Worm (Caenorhabditis elegans): ENCODE results near the gene ZK669.5.

The ZK669.5 gene

ce11 chrII:7976308-7976707 is 29.6 kb upstream of the ZK669.5 start, which contains the start of gene DH11.5:
Gene DH11.5 (plus strand): TSS chrII:7976608.
- TF ChIP-seq daf-19 (GFP tag; conservative IDR thresholded peaks at IDR 0.05) = no peak
- no peak for TF ChIP-seq ceh-44 (GFP tag; IDR thresholded peaks at IDR 0.05)
- TF ChIP-seq mep-1 (tag; optimal IDR thresholded peaks at IDR 0.05) = no peak

DNA sequence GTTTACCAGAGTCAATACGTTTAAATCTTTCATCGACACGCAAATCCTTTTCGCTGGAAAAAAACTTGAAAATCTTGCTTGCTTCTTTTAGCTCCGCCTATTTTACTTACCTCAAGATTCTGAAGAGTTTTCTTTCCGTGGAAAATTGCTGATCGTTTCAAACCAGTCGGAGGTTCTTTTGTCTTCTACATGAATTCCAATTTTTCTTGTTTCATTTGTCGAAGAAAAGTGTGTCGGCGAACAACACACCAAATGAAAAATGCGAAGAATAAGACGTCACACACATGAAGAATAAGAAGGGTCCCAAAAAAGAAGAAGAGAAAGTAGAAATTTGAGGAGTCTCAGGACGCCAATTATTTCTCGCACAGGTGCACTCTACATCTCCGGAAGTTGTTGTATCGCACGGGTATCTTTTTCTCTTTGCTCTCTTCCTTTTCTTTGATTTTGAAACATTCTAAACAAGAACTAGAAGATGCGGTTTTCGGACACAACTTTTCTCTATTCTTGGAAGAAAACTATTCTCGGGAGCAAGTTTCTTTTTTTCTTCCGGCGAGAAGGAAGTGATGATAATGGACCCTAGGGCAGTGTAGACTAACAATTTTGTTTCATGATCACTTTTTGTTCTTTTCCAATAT is 27.6 kb upstream of the ZK669.5 start:
- TF ChIP-seq lim-7 (GFP tag; IDR thresholded peaks at IDR 0.05) = no peak
- no peak for TF ChIP-seq ceh-20 (GFP tag; IDR thresholded peaks at IDR 0.05)
- TF ChIP-seq unc-62 (GFP tag; optimal IDR thresholded peaks at IDR 0.05 in 1 of 2) = peak in 1 of 2 experiments; percentile 55
- TF ChIP-seq unc-62 (tag; optimal IDR thresholded peaks at IDR 0.05) = no peak
- TF ChIP-seq aha-1 (tag) = peak; percentile 82

DNA sequence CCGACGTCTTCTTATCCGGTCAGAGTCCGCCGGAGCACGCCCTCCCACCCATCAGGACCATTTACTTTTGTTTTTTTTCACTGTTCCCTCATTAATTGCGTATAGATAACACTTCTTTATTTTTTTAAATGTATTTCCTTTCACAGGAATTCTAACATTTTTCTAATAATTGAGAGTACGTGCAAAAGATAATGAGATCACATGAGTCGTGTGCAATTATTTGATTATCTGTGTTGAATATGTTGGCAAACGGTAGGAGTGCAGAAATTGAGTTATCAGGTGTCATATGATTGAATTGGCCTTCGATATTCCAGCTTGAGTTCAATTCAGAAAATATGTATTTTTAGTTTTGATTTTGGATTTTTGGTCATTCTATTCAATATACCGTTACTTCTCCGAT is 21.7 kb upstream of the ZK669.5 start:
- TF ChIP-seq skn-1 (tag; optimal IDR thresholded peaks at IDR 0.05) (no peak), ctbp-1 (GFP tag; IDR thresholded peaks at IDR 0.05) (no peak), pqm-1 (tag; optimal IDR thresholded peaks at IDR 0.05) (no peak), hmg-1.1 (GFP tag; IDR thresholded peaks at IDR 0.05) (no peak), nhr-6 (tag; optimal IDR thresholded peaks at IDR 0.05) (no peak), ces-1 (GFP tag; optimal IDR thresholded peaks at IDR 0.05) (no peak), Y105C5A.15 (GFP tag; IDR thresholded peaks at IDR 0.05) (no peak), ceh-62 (tag; optimal IDR thresholded peaks at IDR 0.05) (no peak), unc-62 (GFP tag; optimal IDR thresholded peaks at IDR 0.05 in 1 of 2) (no peak), unc-62 (tag; optimal IDR thresholded peaks at IDR 0.05) (no peak), aha-1 (tag) (no peak), Y48G9A.11 (GFP tag; IDR thresholded peaks at IDR 0.05) (no peak), jun-1 (tag; optimal IDR thresholded peaks at IDR 0.05) (no peak), vab-7 (GFP tag; IDR thresholded peaks at IDR 0.05) (no peak)

DNA sequence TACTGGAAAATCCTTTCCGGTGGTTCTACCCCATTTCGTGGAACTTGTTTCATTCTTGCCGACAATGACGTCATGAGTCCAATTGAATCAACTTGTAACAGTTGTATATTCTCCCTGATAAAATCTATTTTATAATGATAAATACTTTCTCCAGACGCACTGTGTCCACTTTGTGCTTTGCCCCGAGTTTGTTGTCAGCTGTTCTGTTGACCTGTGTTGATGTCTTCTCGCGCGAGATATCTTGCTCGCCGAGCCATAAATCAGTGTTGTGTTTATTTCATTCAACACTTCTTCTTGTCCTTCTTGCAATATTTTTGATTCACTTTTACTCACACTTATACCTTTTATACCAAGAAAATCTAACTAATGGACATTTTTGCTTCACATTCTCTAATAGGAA is 15.5 kb upstream of the ZK669.5 start:
- TF ChIP-seq pqm-1 (tag; optimal IDR thresholded peaks at IDR 0.05) (no peak), daf-16 (GFP tag; optimal IDR thresholded peaks at IDR 0.05) (peak in 1 of 2 experiments; percentile 52), daf-16 (tag; optimal IDR thresholded peaks at IDR 0.05) (no peak), aha-1 (tag) (peak; percentile 5)

DNA sequence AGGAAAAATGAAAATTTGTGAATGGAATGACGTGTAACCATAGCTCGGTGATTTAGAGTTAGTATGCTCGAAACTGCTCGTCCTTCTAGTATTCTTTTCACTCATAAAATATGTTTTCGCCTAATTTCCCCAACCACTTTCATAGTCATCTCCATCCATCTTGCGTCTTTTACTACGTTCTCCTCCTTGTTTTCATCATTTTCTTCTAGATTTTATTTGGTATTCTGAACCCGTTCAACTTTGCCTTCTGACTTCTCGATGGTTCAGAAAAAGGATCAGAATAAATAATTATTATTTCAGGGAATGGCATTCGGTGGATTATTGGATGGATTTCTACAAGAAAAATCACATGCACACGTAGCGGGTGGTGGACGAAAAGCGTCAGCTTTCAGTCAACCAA is 11.9 kb upstream of the ZK669.5 start, which contains the start of gene C04H4.1:
Gene C04H4.1 (plus strand): TSS at position 301 of the 400 bp plus-strand sequence.
- TF ChIP-seq pqm-1 (tag; optimal IDR thresholded peaks at IDR 0.05) (no peak), mdt-29 (GFP tag; IDR thresholded peaks at IDR 0.05) (no peak), zip-11 (GFP tag; IDR thresholded peaks at IDR 0.05) (no peak), nhr-28 (tag; optimal IDR thresholded peaks at IDR 0.05) (no peak), jun-1 (tag; optimal IDR thresholded peaks at IDR 0.05) (no peak), fos-1 (tag; optimal IDR thresholded peaks at IDR 0.05) (no peak), unc-130 (GFP tag; optimal IDR thresholded peaks at IDR 0.05) (no peak), T26A8.4 (GFP tag; IDR thresholded peaks at IDR 0.05) (no peak), F26F4.8 (GFP tag; conservative IDR thresholded peaks at IDR 0.05) (no peak), mes-2 (tag; optimal IDR thresholded peaks at IDR 0.05; ENCODE audit: poor library complexity, severe bottlenecking) (no peak), nhr-41 (GFP tag; IDR thresholded peaks at IDR 0.05) (no peak), daf-12 (tag; optimal IDR thresholded peaks at IDR 0.05) (no peak)

DNA sequence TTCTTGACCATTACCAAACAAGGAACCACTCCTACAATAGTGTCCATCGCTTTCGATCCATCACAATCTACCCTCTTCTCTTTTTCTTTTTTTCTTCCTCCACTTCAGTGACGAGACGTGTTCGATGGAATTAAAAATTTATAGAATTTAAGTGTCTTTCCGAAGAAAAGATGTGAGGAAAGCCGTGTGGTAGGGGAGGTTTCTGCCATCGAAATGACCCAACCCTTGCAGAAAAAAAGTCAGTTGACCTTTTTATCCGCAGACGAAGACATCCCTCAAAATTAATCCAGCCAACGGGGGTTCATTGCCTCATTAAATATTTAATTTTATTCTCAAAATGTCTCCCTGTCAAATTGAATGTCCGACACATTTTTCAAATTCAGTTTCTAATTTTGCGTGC is 8.9 kb upstream of the ZK669.5 start:
- no peak for TF ChIP-seq zfp-3 (GFP tag; conservative IDR thresholded peaks at IDR 0.05)
- TF ChIP-seq aha-1 (tag) = peak; percentile 85
